Fruit fly (Drosophila melanogaster): ENCODE measurements around the gene CG6565.

CG6565 gene

dm6 chr2L:13394903-13395302 is 21.1 kb downstream of the CG6565 start, which contains the start of gene RpL24 (continued):
- TF ChIP-seq CG7963 (GFP tag; IDR thresholded peaks at IDR 0.05; ENCODE audit: partially characterized antibody) = no peak
- TF ChIP-seq CG17328 (GFP tag; IDR thresholded peaks at IDR 0.05) = peak; percentile 96
- peak; percentile 69 for TF ChIP-seq CG8944 (GFP tag; optimal IDR thresholded peaks at IDR 0.05)
- TF ChIP-seq Gsc (GFP tag; IDR thresholded peaks at IDR 0.05) = no peak
- TF ChIP-seq CG18599 (GFP tag; optimal IDR thresholded peaks at IDR 0.05) = peak; percentile 95
- TF ChIP-seq CG4282 (GFP tag; optimal IDR thresholded peaks at IDR 0.05) = peak; percentile 71
- peak; percentile 27 for TF ChIP-seq ftz-f1 (GFP tag; optimal IDR thresholded peaks at IDR 0.05)
- TF ChIP-seq CG4404 (GFP tag; IDR thresholded peaks at IDR 0.05) = no peak
- TF ChIP-seq schlank (tag; optimal IDR thresholded peaks at IDR 0.05) = peak; percentile 94
- no peak for TF ChIP-seq vnd (GFP tag; IDR thresholded peaks at IDR 0.05; ENCODE audit: partially characterized antibody)
- no peak for TF ChIP-seq dan (GFP tag; IDR thresholded peaks at IDR 0.05)
- no peak for TF ChIP-seq Poxn (GFP tag; IDR thresholded peaks at IDR 0.05)
- peak; percentile 80 for TF ChIP-seq gem (tag; optimal IDR thresholded peaks at IDR 0.05)
- peak; percentile 87 for TF ChIP-seq sug (tag; optimal IDR thresholded peaks at IDR 0.05)
- TF ChIP-seq ase (GFP tag; IDR thresholded peaks at IDR 0.05) = peak; percentile 76; the same call in 2 of the 3 replicates
- peak; percentile 91 for TF ChIP-seq CG10209 (GFP tag; optimal IDR thresholded peaks at IDR 0.05)
- peak; percentile 53; the same call in 1 of the 2 replicates for TF ChIP-seq Taf1 (GFP tag; IDR thresholded peaks at IDR 0.05)
- peak; percentile 84 for TF ChIP-seq CG14710 (tag; optimal IDR thresholded peaks at IDR 0.05)
- peak; percentile 97 for TF ChIP-seq Meics (GFP tag; optimal IDR thresholded peaks at IDR 0.05)
- TF ChIP-seq CG14441 (GFP tag; IDR thresholded peaks at IDR 0.05) = peak; percentile 69; the same call in 1 of the 2 replicates
- peak; percentile 90 for TF ChIP-seq CG3407 (GFP tag; optimal IDR thresholded peaks at IDR 0.05)
- TF ChIP-seq CG2889 (GFP tag; IDR thresholded peaks at IDR 0.05) = peak; percentile 53; the same call in 1 of the 3 replicates
- peak; percentile 42; the same call in 1 of the 2 replicates for TF ChIP-seq danr (GFP tag; IDR thresholded peaks at IDR 0.05)
- TF ChIP-seq CG2202 (tag; optimal IDR thresholded peaks at IDR 0.05) = peak; percentile 89
- TF ChIP-seq HLH3B (GFP tag; IDR thresholded peaks at IDR 0.05) = peak; percentile 78
- TF ChIP-seq Dad (GFP tag; optimal IDR thresholded peaks at IDR 0.05) = peak; percentile 92
- TF ChIP-seq CG2129 (GFP tag; IDR thresholded peaks at IDR 0.05; ENCODE audit: partially characterized antibody) = no peak
- TF ChIP-seq en (GFP tag; optimal IDR thresholded peaks at IDR 0.05) = peak; percentile 94
- TF ChIP-seq sim (GFP tag; IDR thresholded peaks at IDR 0.05) = peak; percentile 85
- peak; percentile 95 for TF ChIP-seq Asciz (GFP tag; optimal IDR thresholded peaks at IDR 0.05)
- TF ChIP-seq CG11093 (GFP tag; IDR thresholded peaks at IDR 0.05) = no peak; the same call in 2 of the 3 replicates
- TF ChIP-seq E2f1 (GFP tag; IDR thresholded peaks at IDR 0.05) = peak; percentile 74
- TF ChIP-seq CG16779 (GFP tag; IDR thresholded peaks at IDR 0.05) = peak; percentile 85
- peak; percentile 85 for TF ChIP-seq CG8290 (GFP tag; optimal IDR thresholded peaks at IDR 0.05)
- peak; percentile 77 to 80 for TF ChIP-seq CG8290 (tag; optimal IDR thresholded peaks at IDR 0.05)
- peak; percentile 94 for TF ChIP-seq gro (GFP tag; optimal IDR thresholded peaks at IDR 0.05)
- TF ChIP-seq Drgx (GFP tag; IDR thresholded peaks at IDR 0.05) = peak; percentile 36
- peak; percentile 83 for TF ChIP-seq slou (GFP tag; optimal IDR thresholded peaks at IDR 0.05)
- peak; percentile 58 for TF ChIP-seq Oaz (GFP tag; IDR thresholded peaks at IDR 0.05)
- peak; percentile 88 for TF ChIP-seq gfzf (GFP tag; optimal IDR thresholded peaks at IDR 0.05)
- peak; percentile 80 to 91 for TF ChIP-seq chif (GFP tag; optimal IDR thresholded peaks at IDR 0.05)
- TF ChIP-seq h (optimal IDR thresholded peaks at IDR 0.05) = no peak
- peak; percentile 1 for TF ChIP-seq Sin3A (optimal IDR thresholded peaks at IDR 0.05)
- TF ChIP-seq CG2199 (GFP tag; IDR thresholded peaks at IDR 0.05) = no peak
- TF ChIP-seq D (optimal IDR thresholded peaks at IDR 0.05) = no peak
- peak; percentile 86 for TF ChIP-seq D (GFP tag; optimal IDR thresholded peaks at IDR 0.05)
- TF ChIP-seq so (GFP tag; IDR thresholded peaks at IDR 0.05) = peak; percentile 92; the same call in 2 of the 3 replicates
- peak; percentile 91 for TF ChIP-seq CG17385 (GFP tag; optimal IDR thresholded peaks at IDR 0.05)
- TF ChIP-seq CG4730 (GFP tag; IDR thresholded peaks at IDR 0.05) = no peak
- TF ChIP-seq vfl (GFP tag; optimal IDR thresholded peaks at IDR 0.05) = peak; percentile 78
- no peak for TF ChIP-seq Doc2 (GFP tag; IDR thresholded peaks at IDR 0.05)
- TF ChIP-seq CG43689 (GFP tag; IDR thresholded peaks at IDR 0.05) = peak; percentile 86
- TF ChIP-seq dm (GFP tag; optimal IDR thresholded peaks at IDR 0.05) = peak; percentile 99
